Worm (Caenorhabditis elegans) whole organism, L1 larva: ENCODE measurements around the gene H03E18.2.

Experiments used
- ama-1 ChIP-seq: fragments of 150-350 bp; optimal IDR thresholded peaks from 2 replicates; lab custom pipeline; 2014
- elt-2 ChIP-seq: sonication (generic microtip); optimal IDR thresholded peaks from 2 replicates; lab custom pipeline; 2016; ENCODE audit warnings: missing genetic modification characterization, mild to moderate bottlenecking, inconsistent platforms, missing compliant biosample characterization, missing genetic modification reagents
- fkh-8 ChIP-seq: sonication (generic microtip); optimal IDR thresholded peaks from 2 replicates; lab custom pipeline; 2016; ENCODE audit warnings: mild to moderate bottlenecking, missing genetic modification characterization, missing compliant biosample characterization
- lin-39 ChIP-seq: fragments of 150-350 bp; optimal IDR thresholded peaks from 2 replicates; lab custom pipeline; 2014; ENCODE audit warnings: missing biosample characterization, missing genetic modification reagents, missing genetic modification characterization
- lir-3 ChIP-seq: sonication (generic microtip); optimal IDR thresholded peaks from 2 replicates; lab custom pipeline; 2016; ENCODE audit warnings: mild to moderate bottlenecking, missing genetic modification characterization, moderate library complexity, missing compliant biosample characterization; ENCODE audit not compliant: poor library complexity
- nhr-11 ChIP-seq: fragments of 150-350 bp; optimal IDR thresholded peaks from 2 replicates; lab custom pipeline; 2014; ENCODE audit warnings: missing biosample characterization, missing genetic modification characterization
- unc-86 ChIP-seq: sonication (generic microtip); optimal IDR thresholded peaks from 2 replicates; lab custom pipeline; 2016; ENCODE audit warnings: missing genetic modification characterization, missing compliant biosample characterization

- TF ChIP-seq nhr-11 (tag; lab: Kevin White, UChicago) = no peak
- TF ChIP-seq lin-39 (tag; lab: Kevin White, UChicago) = no peak
- no peak for TF ChIP-seq lir-3 (tag; lab: Kevin White, UChicago)
- TF ChIP-seq elt-2 (tag; lab: Kevin White, UChicago) = no peak
- no peak for TF ChIP-seq unc-86 (tag; lab: Kevin White, UChicago)
- TF ChIP-seq ama-1 (lab: Kevin White, UChicago) = no peak
- TF ChIP-seq fkh-8 = no peak
These were observed 30.4 kb downstream of the H03E18.2 start for ce11 chrX:8489886-8490285.
